Worm (Caenorhabditis elegans): ENCODE measurements around the gene Y71H10B.1.

Gene Y71H10B.1

ce11 chrX:2841754-2842153 lies 1.7 kb upstream of the Y71H10B.1 start:
- TF ChIP-seq let-607 (tag; optimal IDR thresholded peaks at IDR 0.05) (peak in 1 of 2 experiments; percentile 8), sdz-38 (tag; optimal IDR thresholded peaks at IDR 0.05) (no peak), lin-40 (tag; optimal IDR thresholded peaks at IDR 0.05) (peak; percentile 28), hlh-12 (tag; optimal IDR thresholded peaks at IDR 0.05) (no peak), nhr-80 (tag; optimal IDR thresholded peaks at IDR 0.05) (peak; percentile 59)

- TF ChIP-seq nhr-80 (tag; optimal IDR thresholded peaks at IDR 0.05) = peak; percentile 79
- no peak for TF ChIP-seq dpff-1 (tag; optimal IDR thresholded peaks at IDR 0.05)
Observed at ce11 chrX:2838619-2839018, 1.5 kb downstream of the Y71H10B.1 start.

ce11 chrX:2837477-2837876 lies 2.6 kb downstream of the Y71H10B.1 start:
- TF ChIP-seq cebp-1 (GFP tag; IDR thresholded peaks at IDR 0.05) (peak; percentile 89), cebp-1 (tag; optimal IDR thresholded peaks at IDR 0.05) (peak; percentile 89), F37B4.10 (GFP tag; IDR thresholded peaks at IDR 0.05) (no peak), nhr-80 (tag; optimal IDR thresholded peaks at IDR 0.05) (peak; percentile 3), dox-1 (GFP tag; IDR thresholded peaks at IDR 0.05) (no peak), nfya-1 (tag; optimal IDR thresholded peaks at IDR 0.05; ENCODE audit: borderline replicate concordance, insufficient read depth) (no peak), let-607 (tag; optimal IDR thresholded peaks at IDR 0.05) (peak in 1 of 2 experiments; percentile 69), lin-54 (GFP tag; optimal IDR thresholded peaks at IDR 0.05) (no peak)

- TF ChIP-seq nhr-120 (GFP tag; IDR thresholded peaks at IDR 0.05) = no peak
- TF ChIP-seq K12H6.12 (tag; optimal IDR thresholded peaks at IDR 0.05) = no peak
- no peak for TF ChIP-seq hlh-26 (GFP tag; conservative IDR thresholded peaks at IDR 0.05)
- peak; percentile 11 for TF ChIP-seq ZK185.1 (tag; optimal IDR thresholded peaks at IDR 0.05; ENCODE audit: poor library complexity, severe bottlenecking)
- TF ChIP-seq dox-1 (GFP tag; IDR thresholded peaks at IDR 0.05) = 0 out of 2 replicates have a peak, but pooled peaks have one; percentile 45
- TF ChIP-seq atf-7 (tag; optimal IDR thresholded peaks at IDR 0.05) = peak; percentile 61
- TF ChIP-seq mes-4 (tag; optimal IDR thresholded peaks at IDR 0.05) = no peak
- no peak for TF ChIP-seq mcd-1 (GFP tag; IDR thresholded peaks at IDR 0.05)
- no peak for TF ChIP-seq hmg-20 (GFP tag; IDR thresholded peaks at IDR 0.05)
- peak; percentile 78 for TF ChIP-seq nhr-80 (tag; optimal IDR thresholded peaks at IDR 0.05)
- TF ChIP-seq let-607 (tag; optimal IDR thresholded peaks at IDR 0.05) = peak in 1 of 2 experiments; percentile 33
- no peak for TF ChIP-seq bed-1 (GFP tag; IDR thresholded peaks at IDR 0.05)
- no peak for TF ChIP-seq lin-35 (GFP tag; optimal IDR thresholded peaks at IDR 0.05)
Observed at ce11 chrX:2836770-2837169, 3.3 kb downstream of the Y71H10B.1 start.

ce11 chrX:2827702-2828182 lies 12.3 kb downstream of the Y71H10B.1 start, which contains the start of gene ssr-2:
ssr-2 (minus strand) TSS chrX:2827752.
- TF ChIP-seq rpc-1 (optimal IDR thresholded peaks at IDR 0.05) (no peak), rpc-1 (tag; optimal IDR thresholded peaks at IDR 0.05) (no peak), ama-1 (optimal IDR thresholded peaks at IDR 0.05) (no peak), ama-1 (GFP tag; optimal IDR thresholded peaks at IDR 0.05) (no peak), akir-1 (GFP tag; optimal IDR thresholded peaks at IDR 0.05) (no peak)

- TF ChIP-seq hsf-1 (GFP tag; IDR thresholded peaks at IDR 0.05) = no peak
- peak; percentile 77 for TF ChIP-seq zfh-2 (GFP tag; conservative IDR thresholded peaks at IDR 0.05)
- no peak for TF ChIP-seq atf-7 (tag; optimal IDR thresholded peaks at IDR 0.05)
- no peak for TF ChIP-seq dpff-1 (tag; optimal IDR thresholded peaks at IDR 0.05)
- TF ChIP-seq mxl-1 (tag; optimal IDR thresholded peaks at IDR 0.05) = no peak
- peak; percentile 43; the same call in 1 of the 2 replicates for TF ChIP-seq egrh-3 (GFP tag; IDR thresholded peaks at IDR 0.05)
Observed at ce11 chrX:2826337-2826736, 13.8 kb downstream of the Y71H10B.1 start.
